Worm (Caenorhabditis elegans) whole organism, late embryonic: ENCODE results near the gene R102.11.

Experiments
- ceh-2 ChIP-seq: sonication (generic microtip); optimal IDR thresholded peaks from 2 replicates; lab custom pipeline; 2016; ENCODE audit warnings: missing genotype, missing genetic modification characterization, missing compliant biosample characterization
- ceh-30 ChIP-seq: fragments of 150-350 bp; optimal IDR thresholded peaks from 2 replicates; lab custom pipeline; 2014; ENCODE audit warnings: missing biosample characterization, missing genetic modification characterization
- dmd-4 ChIP-seq: sonication (generic microtip); optimal IDR thresholded peaks from 2 replicates; lab custom pipeline; 2016; ENCODE audit warnings: borderline replicate concordance, missing genetic modification characterization, missing compliant biosample characterization
- elt-4 ChIP-seq: sonication (generic microtip); optimal IDR thresholded peaks from 2 replicates; lab custom pipeline; 2016; ENCODE audit warnings: missing genetic modification characterization, missing compliant biosample characterization

- TF ChIP-seq ceh-2 = no peak
- TF ChIP-seq elt-4 (tag; lab: Kevin White, UChicago) = no peak
- no peak for TF ChIP-seq ceh-30 (tag; lab: Kevin White, UChicago)
- no peak for TF ChIP-seq dmd-4 (tag; lab: Kevin White, UChicago)
Observed at ce11 chrIV:10716348-10716747, 16.8 kb upstream of the R102.11 start, which contains the start of gene ncx-3.
